Fruit fly (Drosophila melanogaster) whole organism, embryonic: Measurements from ENCODE around the gene CG17549.
A peak's percentile ranks its signal among the peaks of the same experiment; 100 is the strongest.

Experiments used
- Aef1 ChIP-seq: fragments of 200-800 bp; sonication (Bioruptor generic); IDR thresholded peaks from 3 replicates; pipeline ENCODE4 v1.3.6; 2022; ENCODE audit warnings: missing biosample characterization, missing genetic modification characterization
- Antp ChIP-seq: fragments of 200-800 bp; sonication (Bioruptor generic); optimal IDR thresholded peaks from 3 replicates; lab custom pipeline; 2016; ENCODE audit warnings: missing biosample characterization, missing genetic modification characterization
- Blimp-1 ChIP-seq: fragments of 200-800 bp; sonication (Bioruptor generic); optimal IDR thresholded peaks from 3 replicates; lab custom pipeline; 2018; ENCODE audit warnings: missing biosample characterization, missing genetic modification characterization, mild to moderate bottlenecking, moderate library complexity, missing genetic modification reagents
- C15 ChIP-seq: fragments of 200-800 bp; sonication (Bioruptor generic); IDR thresholded peaks from 3 replicates; pipeline ENCODE4 v1.3.6; 2022; ENCODE audit warnings: missing biosample characterization, missing genetic modification characterization
- CG10267 ChIP-seq: fragments of 200-800 bp; sonication (Bioruptor generic); optimal IDR thresholded peaks from 2 replicates; lab custom pipeline; 2018; ENCODE audit warnings: missing biosample characterization, mild to moderate bottlenecking, missing genetic modification characterization, moderate library complexity
- CG10462 ChIP-seq: fragments of 200-800 bp; sonication (Bioruptor generic); optimal IDR thresholded peaks from 2 replicates; lab custom pipeline; 2016; ENCODE audit warnings: missing biosample characterization, missing genetic modification characterization
- CG10565 ChIP-seq: fragments of 200-800 bp; sonication (Bioruptor generic); optimal IDR thresholded peaks from 3 replicates; lab custom pipeline; 2016; ENCODE audit warnings: missing biosample characterization, mild to moderate bottlenecking, missing genetic modification characterization
- CG11504 ChIP-seq: fragments of 200-800 bp; sonication (Bioruptor generic); optimal IDR thresholded peaks from 3 replicates; lab custom pipeline; 2019; ENCODE audit warnings: missing biosample characterization, mild to moderate bottlenecking, missing genetic modification characterization, moderate library complexity
- CG12769 ChIP-seq: fragments of 200-800 bp; sonication (Bioruptor generic); optimal IDR thresholded peaks from 2 replicates; lab custom pipeline; 2019; ENCODE audit warnings: missing biosample characterization, mild to moderate bottlenecking, missing genetic modification characterization, moderate library complexity
- CG13894 ChIP-seq: fragments of 200-800 bp; sonication (Bioruptor generic); optimal IDR thresholded peaks from 3 replicates; lab custom pipeline; 2018; ENCODE audit warnings: missing biosample characterization, mild to moderate bottlenecking, missing genetic modification characterization, moderate library complexity
- CG15514 ChIP-seq: fragments of 200-800 bp; sonication (Bioruptor generic); optimal IDR thresholded peaks from 3 replicates; lab custom pipeline; 2017; ENCODE audit warnings: missing biosample characterization, missing genetic modification characterization, mild to moderate bottlenecking, moderate library complexity, missing genetic modification reagents
- CG15601 ChIP-seq: fragments of 200-800 bp; sonication (Bioruptor generic); optimal IDR thresholded peaks from 3 replicates; lab custom pipeline; 2019; ENCODE audit warnings: missing biosample characterization, mild to moderate bottlenecking, missing genetic modification characterization, moderate library complexity
- CG17186 ChIP-seq: fragments of 200-800 bp; sonication (Bioruptor generic); optimal IDR thresholded peaks from 3 replicates; lab custom pipeline; 2017; ENCODE audit warnings: missing biosample characterization, missing genetic modification reagents, missing genetic modification characterization
- CG17361 ChIP-seq: fragments of 200-800 bp; sonication (Bioruptor generic); IDR thresholded peaks from 3 replicates; pipeline ENCODE4 v1.3.6; 2022; ENCODE audit warnings: missing biosample characterization, missing genetic modification characterization
- CG17568 ChIP-seq: fragments of 200-800 bp; sonication (Bioruptor generic); optimal IDR thresholded peaks from 2 replicates; lab custom pipeline; 2018; ENCODE audit warnings: missing biosample characterization, mild to moderate bottlenecking, missing genetic modification characterization, moderate library complexity
- CG1832 ChIP-seq: fragments of 200-800 bp; sonication (Bioruptor generic); optimal IDR thresholded peaks from 2 replicates; lab custom pipeline; 2017; ENCODE audit warnings: missing biosample characterization, mild to moderate bottlenecking, missing genetic modification characterization, inconsistent platforms
- CG18764 ChIP-seq: fragments of 200-800 bp; sonication (Bioruptor generic); optimal IDR thresholded peaks from 3 replicates; lab custom pipeline; 2016; ENCODE audit warnings: missing biosample characterization, missing genetic modification characterization
- CG2120 ChIP-seq: fragments of 200-800 bp; sonication (Bioruptor generic); optimal IDR thresholded peaks from 3 replicates; lab custom pipeline; 2016; ENCODE audit warnings: missing biosample characterization, missing genetic modification characterization
- CG2889 ChIP-seq: fragments of 200-800 bp; sonication (Bioruptor generic); IDR thresholded peaks from 3 replicates; pipeline ENCODE4 v1.3.6; 2022; ENCODE audit warnings: missing biosample characterization, missing genetic modification characterization
- CG32767 ChIP-seq: fragments of 200-800 bp; sonication (Bioruptor generic); IDR thresholded peaks from 2 replicates; pipeline ENCODE4 v1.3.6; 2022; ENCODE audit warnings: missing biosample characterization, missing genetic modification characterization
- CG33557 ChIP-seq: fragments of 200-800 bp; sonication (Bioruptor generic); optimal IDR thresholded peaks from 2 replicates; lab custom pipeline; 2019; ENCODE audit warnings: missing biosample characterization, mild to moderate bottlenecking, missing genetic modification characterization, moderate library complexity
- CG6791 ChIP-seq: fragments of 200-800 bp; sonication (Bioruptor generic); IDR thresholded peaks from 3 replicates; pipeline ENCODE4 v1.3.6; 2022; ENCODE audit warnings: missing biosample characterization, missing genetic modification characterization; ENCODE audit not compliant: partially characterized antibody
- CG7839 ChIP-seq: fragments of 200-800 bp; sonication (Bioruptor generic); optimal IDR thresholded peaks from 3 replicates; lab custom pipeline; 2018; ENCODE audit warnings: missing biosample characterization, mild to moderate bottlenecking, missing genetic modification characterization, moderate library complexity
- CTCF ChIP-seq: fragments of 200-800 bp; sonication (Bioruptor generic); optimal IDR thresholded peaks from 2 replicates; lab custom pipeline; 2017; ENCODE audit warnings: missing biosample characterization, mild to moderate bottlenecking, missing genetic modification characterization, moderate library complexity
- Dref ChIP-seq: fragments of 200-800 bp; sonication (Bioruptor generic); IDR thresholded peaks from 2 replicates; pipeline ENCODE4 v1.3.6; 2022; ENCODE audit warnings: missing biosample characterization, missing genetic modification characterization
- HLH4C ChIP-seq: fragments of 200-800 bp; sonication (Bioruptor generic); IDR thresholded peaks from 3 replicates; pipeline ENCODE4 v1.3.6; 2022; ENCODE audit warnings: missing biosample characterization, missing genetic modification characterization; ENCODE audit not compliant: partially characterized antibody
- HLH54F ChIP-seq: fragments of 200-800 bp; sonication (Bioruptor generic); optimal IDR thresholded peaks from 3 replicates; lab custom pipeline; 2016; ENCODE audit warnings: missing biosample characterization, missing genetic modification characterization
- Hr78 ChIP-seq, 2 experiments: fragments of 200-800 bp in 1 of 2; fragments of >200 bp in 1 of 2; sonication (Bioruptor generic) in 1 of 2; optimal IDR thresholded peaks; 2 replicates each; lab custom pipeline; 2017 to 2019; ENCODE audit warnings: missing biosample characterization in 2 of 2, missing genetic modification characterization in 2 of 2, mild to moderate bottlenecking in 1 of 2, moderate library complexity in 1 of 2
- NFAT ChIP-seq: fragments of 200-800 bp; sonication (Bioruptor generic); IDR thresholded peaks from 2 replicates; pipeline ENCODE4 v1.3.6; 2022; ENCODE audit warnings: missing biosample characterization, missing genetic modification characterization
- Rfx ChIP-seq: fragments of 200-800 bp; sonication (Bioruptor generic); IDR thresholded peaks from 2 replicates; pipeline ENCODE4 v1.3.6; 2022; ENCODE audit warnings: missing biosample characterization, missing genetic modification characterization
- Scr ChIP-seq: fragments of 200-800 bp; sonication (Bioruptor generic); IDR thresholded peaks from 2 replicates; pipeline ENCODE4 v1.3.6; 2022; ENCODE audit warnings: missing biosample characterization, missing genetic modification characterization; ENCODE audit not compliant: partially characterized antibody
- Tbp ChIP-seq: fragments of >200 bp; optimal IDR thresholded peaks from 2 replicates; lab custom pipeline; 2018; ENCODE audit warnings: missing biosample characterization, missing genetic modification characterization
- YL-1 ChIP-seq: fragments of 200-800 bp; sonication (Bioruptor generic); optimal IDR thresholded peaks from 3 replicates; lab custom pipeline; 2017; ENCODE audit warnings: missing biosample characterization, mild to moderate bottlenecking, missing genetic modification characterization
- ash1 ChIP-seq: fragments of 200-800 bp; sonication (Bioruptor generic); optimal IDR thresholded peaks from 2 replicates; lab custom pipeline; 2018; ENCODE audit warnings: missing biosample characterization, mild to moderate bottlenecking, missing genetic modification characterization
- bigmax ChIP-seq: fragments of 200-800 bp; sonication (Bioruptor generic); optimal IDR thresholded peaks from 2 replicates; lab custom pipeline; 2018; ENCODE audit warnings: missing biosample characterization, mild to moderate bottlenecking, missing genetic modification characterization
- cg ChIP-seq: fragments of 200-800 bp; sonication (Bioruptor generic); optimal IDR thresholded peaks from 3 replicates; lab custom pipeline; 2019; ENCODE audit warnings: missing biosample characterization, mild to moderate bottlenecking, missing genetic modification characterization, moderate library complexity
- ewg ChIP-seq: fragments of 200-800 bp; sonication (Bioruptor generic); optimal IDR thresholded peaks from 3 replicates; lab custom pipeline; 2017; ENCODE audit warnings: mild to moderate bottlenecking, missing biosample characterization, missing genetic modification reagents, missing genetic modification characterization
- ham ChIP-seq: fragments of 200-800 bp; sonication (Bioruptor generic); IDR thresholded peaks from 2 replicates; pipeline ENCODE4 v1.3.6; 2022; ENCODE audit warnings: missing biosample characterization, missing genetic modification characterization
- hbn ChIP-seq: fragments of 200-800 bp; sonication (Bioruptor generic); IDR thresholded peaks from 2 replicates; pipeline ENCODE4 v1.3.6; 2022; ENCODE audit warnings: missing biosample characterization, missing genetic modification characterization; ENCODE audit not compliant: partially characterized antibody
- insv ChIP-seq, 2 experiments: fragments of 200-800 bp; sonication (Bioruptor generic); optimal IDR thresholded peaks; 3 replicates each; lab custom pipeline; 2016 to 2018; ENCODE audit warnings: missing biosample characterization in 2 of 2, missing genetic modification characterization in 2 of 2
- jumu ChIP-seq: fragments of 200-800 bp; sonication (Bioruptor generic); optimal IDR thresholded peaks from 3 replicates; lab custom pipeline; 2016; ENCODE audit warnings: missing biosample characterization, missing genetic modification characterization
- klu ChIP-seq: fragments of 200-800 bp; sonication (Bioruptor generic); IDR thresholded peaks from 2 replicates; pipeline ENCODE4 v1.3.6; 2022; ENCODE audit warnings: missing biosample characterization, missing genetic modification characterization
- lab ChIP-seq: fragments of 200-800 bp; sonication (Bioruptor generic); optimal IDR thresholded peaks from 3 replicates; lab custom pipeline; 2017; ENCODE audit warnings: missing biosample characterization, missing genetic modification characterization, mild to moderate bottlenecking, moderate library complexity, missing genetic modification reagents
- lola ChIP-seq, 3 experiments: fragments of >200 bp in 2 of 3; fragments of 200-800 bp in 1 of 3; sonication (Bioruptor generic) in 1 of 3; optimal IDR thresholded peaks; 2 replicates each; lab custom pipeline; 2017 to 2019; ENCODE audit warnings: missing biosample characterization in 3 of 3, missing genetic modification characterization in 3 of 3, mild to moderate bottlenecking in 1 of 3, moderate library complexity in 1 of 3
- onecut ChIP-seq: fragments of 200-800 bp; sonication (Bioruptor generic); IDR thresholded peaks from 2 replicates; pipeline ENCODE4 v1.3.6; 2022; ENCODE audit warnings: missing biosample characterization, missing genetic modification characterization
- pb ChIP-seq: fragments of 200-800 bp; sonication (Bioruptor generic); optimal IDR thresholded peaks from 3 replicates; lab custom pipeline; 2016; ENCODE audit warnings: missing biosample characterization, missing genetic modification characterization
- pita ChIP-seq: fragments of 200-800 bp; sonication (Bioruptor generic); optimal IDR thresholded peaks from 2 replicates; lab custom pipeline; 2017; ENCODE audit warnings: missing biosample characterization, mild to moderate bottlenecking, missing genetic modification characterization
- schlank ChIP-seq: fragments of 200-800 bp; sonication (Bioruptor generic); optimal IDR thresholded peaks from 2 replicates; lab custom pipeline; 2018; ENCODE audit warnings: missing biosample characterization, mild to moderate bottlenecking, missing genetic modification characterization
- slbo ChIP-seq: fragments of 200-800 bp; sonication (Bioruptor generic); IDR thresholded peaks from 2 replicates; pipeline ENCODE4 v1.3.6; 2022; ENCODE audit warnings: missing biosample characterization, missing genetic modification characterization
- zen2 ChIP-seq: fragments of 200-800 bp; sonication (Bioruptor generic); IDR thresholded peaks from 3 replicates; pipeline ENCODE4 v1.3.6; 2022; ENCODE audit warnings: missing biosample characterization, missing genetic modification characterization; ENCODE audit not compliant: partially characterized antibody

CG17549 gene

dm6 chr2L:19430343-19430742 is 40.5 kb upstream of the CG17549 start, which contains the start of gene RtcB (continued):
- peak; percentile 75 for TF ChIP-seq CG17186 (GFP tag; lab: Kevin White, UChicago)
- TF ChIP-seq CG1832 (GFP tag; lab: Kevin White, UChicago): no peak
- TF ChIP-seq CG12769: peak; percentile 21
- TF ChIP-seq CG33557 (GFP tag; lab: Kevin White, UChicago): no peak
- TF ChIP-seq onecut (GFP tag; lab: Robert Waterston, UW): no peak
- no peak for TF ChIP-seq ash1
- TF ChIP-seq insv (GFP tag; optimal IDR thresholded peaks at IDR 0.05; lab: Kevin White, UChicago): peak in 1 of 2 experiments; percentile 55
- TF ChIP-seq C15: no peak
- no peak for TF ChIP-seq ham (GFP tag; lab: Robert Waterston, UW)
- peak; percentile 33 for TF ChIP-seq CG11504 (tag; lab: Kevin White, UChicago)
- peak; percentile 31 for TF ChIP-seq CG10267 (tag; lab: Kevin White, UChicago)
- TF ChIP-seq CG2889 (GFP tag; lab: Robert Waterston, UW): no peak
- no peak for TF ChIP-seq pita (GFP tag; lab: Kevin White, UChicago)
- TF ChIP-seq lola (GFP tag; optimal IDR thresholded peaks at IDR 0.05; lab: Kevin White, UChicago): peak in 1 of 3 experiments; percentile 1
- no peak for TF ChIP-seq klu (GFP tag; lab: Robert Waterston, UW)
- TF ChIP-seq CG32767: no peak
- TF ChIP-seq Tbp (GFP tag; lab: Kevin White, UChicago): no peak
- no peak for TF ChIP-seq pb (GFP tag; lab: Kevin White, UChicago)
- peak; percentile 48 for TF ChIP-seq CTCF
- peak; percentile 42 for TF ChIP-seq Dref (GFP tag; lab: Robert Waterston, UW)
- TF ChIP-seq CG15601 (tag; lab: Kevin White, UChicago): no peak
- no peak; the same call in 1 of the 2 replicates for TF ChIP-seq Rfx (GFP tag; lab: Robert Waterston, UW)
- peak; percentile 54 for TF ChIP-seq CG15514 (GFP tag; lab: Kevin White, UChicago)
- peak; percentile 47; the same call in 1 of the 3 replicates for TF ChIP-seq CG17361 (GFP tag; lab: Robert Waterston, UW)
- peak; percentile 92 for TF ChIP-seq zen2
- peak; percentile 97 for TF ChIP-seq Scr (GFP tag; lab: Robert Waterston, UW)
- peak; percentile 35; the same call in 1 of the 2 replicates for TF ChIP-seq slbo
- TF ChIP-seq HLH54F: no peak
- TF ChIP-seq YL-1 (GFP tag; lab: Kevin White, UChicago): no peak
- TF ChIP-seq Hr78 (GFP tag; optimal IDR thresholded peaks at IDR 0.05; lab: Kevin White, UChicago): no peak
- no peak for TF ChIP-seq jumu
- no peak for TF ChIP-seq bigmax (GFP tag; lab: Kevin White, UChicago)
- TF ChIP-seq CG13894: no peak
- peak; percentile 19 for TF ChIP-seq CG7839 (tag; lab: Kevin White, UChicago)
- peak; percentile 8 for TF ChIP-seq cg (GFP tag; lab: Kevin White, UChicago)
- TF ChIP-seq CG2120 (GFP tag; lab: Kevin White, UChicago): peak; percentile 30
- TF ChIP-seq CG17568: no peak
- no peak for TF ChIP-seq NFAT
- no peak for TF ChIP-seq CG10565
- TF ChIP-seq hbn (GFP tag; lab: Robert Waterston, UW): peak; percentile 94
- no peak for TF ChIP-seq lab
- no peak for TF ChIP-seq Blimp-1 (GFP tag; lab: Kevin White, UChicago)
- no peak for TF ChIP-seq schlank (tag; lab: Kevin White, UChicago)
- TF ChIP-seq ewg: peak; percentile 23
- peak; percentile 94 for TF ChIP-seq CG6791
- no peak for TF ChIP-seq CG18764 (GFP tag; lab: Kevin White, UChicago)
- TF ChIP-seq CG10462 (GFP tag; lab: Kevin White, UChicago): no peak
- no peak for TF ChIP-seq Antp (GFP tag; lab: Kevin White, UChicago)
- TF ChIP-seq HLH4C (GFP tag; lab: Robert Waterston, UW): peak; percentile 94
- no peak for TF ChIP-seq Aef1 (GFP tag; lab: Robert Waterston, UW)
